In the genomic region with DNA sequence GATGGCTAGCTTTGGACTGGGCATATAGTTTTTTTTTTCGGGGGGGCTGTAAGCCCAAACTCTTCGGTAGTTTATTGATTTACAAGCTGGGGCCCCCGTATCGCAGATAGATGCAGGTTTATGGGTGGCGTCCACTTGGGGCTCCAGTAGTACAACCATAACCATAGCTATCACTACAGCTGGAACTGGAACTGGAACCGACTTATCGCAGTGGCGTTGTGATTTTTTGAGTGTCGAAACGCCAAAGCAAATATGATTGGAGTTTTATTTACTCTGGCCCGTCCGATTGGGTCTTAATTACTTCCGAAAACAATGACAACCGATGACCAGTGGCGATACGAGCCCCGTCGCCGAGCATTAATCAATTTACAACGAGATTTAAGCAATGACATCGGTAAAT, we compare ENCODE assay signal across 1 fruit fly cellular context.
TF ChIP-seq lines count a peak whose summit lies in the region.

No protein-coding gene starts in this region.

TF ChIP-seq in whole organism, embryonic, 481 proteins besides CTCF, POLR2A, EP300 and RAD21 (continued from another document):
- TF ChIP-seq her (GFP tag; optimal IDR thresholded peaks at IDR 0.05; lab: Kevin White, UChicago), result no peak
- TF ChIP-seq CG8478 (optimal IDR thresholded peaks at IDR 0.05; lab: Kevin White, UChicago), result no peak
- TF ChIP-seq eyg (GFP tag; optimal IDR thresholded peaks at IDR 0.05; lab: Kevin White, UChicago), result no peak
- no peak for TF ChIP-seq CG13287 (GFP tag; IDR thresholded peaks at IDR 0.05; lab: Robert Waterston, UW; ENCODE audit: partially characterized antibody)
- TF ChIP-seq CG10431 (GFP tag; optimal IDR thresholded peaks at IDR 0.05; lab: Kevin White, UChicago), result peak; percentile 42
- TF ChIP-seq chif (GFP tag; optimal IDR thresholded peaks at IDR 0.05; lab: Kevin White, UChicago), result peak in 1 of 2 experiments; percentile 11
- no peak for TF ChIP-seq phol (tag; optimal IDR thresholded peaks at IDR 0.05; lab: Kevin White, UChicago)
- TF ChIP-seq CG6854 (GFP tag; optimal IDR thresholded peaks at IDR 0.05; lab: Kevin White, UChicago), result peak; percentile 7
- TF ChIP-seq NC2β (GFP tag; optimal IDR thresholded peaks at IDR 0.05; lab: Kevin White, UChicago), result no peak
- peak; percentile 48 for TF ChIP-seq onecut (GFP tag; IDR thresholded peaks at IDR 0.05; lab: Robert Waterston, UW)
- TF ChIP-seq eve (GFP tag; optimal IDR thresholded peaks at IDR 0.05; lab: Kevin White, UChicago), result no peak
- TF ChIP-seq Deaf1 (tag; optimal IDR thresholded peaks at IDR 0.05; lab: Kevin White, UChicago), result peak; percentile 31
- no peak for TF ChIP-seq CG34376 (GFP tag; optimal IDR thresholded peaks at IDR 0.05; lab: Kevin White, UChicago)
- no peak for TF ChIP-seq CG13123 (GFP tag; optimal IDR thresholded peaks at IDR 0.05; lab: Kevin White, UChicago)
- TF ChIP-seq BtbVII (GFP tag; optimal IDR thresholded peaks at IDR 0.05; lab: Kevin White, UChicago), result peak; percentile 18
- TF ChIP-seq tio (GFP tag; optimal IDR thresholded peaks at IDR 0.05; lab: Kevin White, UChicago), result no peak
- no peak for TF ChIP-seq Hmx (GFP tag; optimal IDR thresholded peaks at IDR 0.05; lab: Kevin White, UChicago)
- TF ChIP-seq stwl (tag; optimal IDR thresholded peaks at IDR 0.05; lab: Kevin White, UChicago), result no peak
- no peak for TF ChIP-seq danr (GFP tag; IDR thresholded peaks at IDR 0.05; lab: Robert Waterston, UW)
- no peak for TF ChIP-seq gfzf (GFP tag; optimal IDR thresholded peaks at IDR 0.05; lab: Kevin White, UChicago)
- TF ChIP-seq tx (GFP tag; optimal IDR thresholded peaks at IDR 0.05; lab: Kevin White, UChicago), result no peak
- peak; percentile 27 for TF ChIP-seq CG1233 (GFP tag; optimal IDR thresholded peaks at IDR 0.05; lab: Kevin White, UChicago)
- TF ChIP-seq chn (GFP tag; optimal IDR thresholded peaks at IDR 0.05; lab: Kevin White, UChicago), result no peak
- TF ChIP-seq nerfin-2 (GFP tag; IDR thresholded peaks at IDR 0.05; lab: Robert Waterston, UW; ENCODE audit: partially characterized antibody), result no peak
- no peak for TF ChIP-seq CG3726 (GFP tag; IDR thresholded peaks at IDR 0.05; lab: Robert Waterston, UW)
- TF ChIP-seq CG7786 (GFP tag; optimal IDR thresholded peaks at IDR 0.05; lab: Kevin White, UChicago), result no peak
- TF ChIP-seq Dip3 (GFP tag; optimal IDR thresholded peaks at IDR 0.05; lab: Kevin White, UChicago), result no peak
- TF ChIP-seq br (optimal IDR thresholded peaks at IDR 0.05; lab: Kevin White, UChicago), result no peak
- no peak for TF ChIP-seq crp (GFP tag; optimal IDR thresholded peaks at IDR 0.05; lab: Kevin White, UChicago)
- 0 out of 2 replicates have a peak, but pooled peaks have one; percentile 49 for TF ChIP-seq aop (GFP tag; IDR thresholded peaks at IDR 0.05; lab: Robert Waterston, UW)
- no peak for TF ChIP-seq cg (GFP tag; optimal IDR thresholded peaks at IDR 0.05; lab: Kevin White, UChicago)
- TF ChIP-seq CG6254 (GFP tag; optimal IDR thresholded peaks at IDR 0.05; lab: Kevin White, UChicago), result peak; percentile 68
- no peak for TF ChIP-seq CG12155 (GFP tag; optimal IDR thresholded peaks at IDR 0.05; lab: Kevin White, UChicago)
- no peak for TF ChIP-seq sima (GFP tag; optimal IDR thresholded peaks at IDR 0.05; lab: Kevin White, UChicago)
- no peak for TF ChIP-seq nmo (GFP tag; optimal IDR thresholded peaks at IDR 0.05; lab: Kevin White, UChicago)
- no peak for TF ChIP-seq Optix (GFP tag; IDR thresholded peaks at IDR 0.05; lab: Robert Waterston, UW)
- no peak for TF ChIP-seq psq (GFP tag; optimal IDR thresholded peaks at IDR 0.05; lab: Kevin White, UChicago)
- TF ChIP-seq E2f2 (GFP tag; IDR thresholded peaks at IDR 0.05; lab: Robert Waterston, UW), result no peak
- TF ChIP-seq seq (GFP tag; IDR thresholded peaks at IDR 0.05; lab: Robert Waterston, UW), result peak; percentile 17; the same call in 1 of the 2 replicates
- peak; percentile 51 for TF ChIP-seq CG18619 (GFP tag; optimal IDR thresholded peaks at IDR 0.05; lab: Kevin White, UChicago)
- peak; percentile 20; the same call in 1 of the 2 replicates for TF ChIP-seq CG14441 (GFP tag; IDR thresholded peaks at IDR 0.05; lab: Robert Waterston, UW)
- TF ChIP-seq kay (GFP tag; optimal IDR thresholded peaks at IDR 0.05; lab: Kevin White, UChicago), result no peak
- TF ChIP-seq Atf3 (GFP tag; optimal IDR thresholded peaks at IDR 0.05; lab: Kevin White, UChicago), result no peak
- no peak for TF ChIP-seq ac (GFP tag; optimal IDR thresholded peaks at IDR 0.05; lab: Kevin White, UChicago)
- TF ChIP-seq wdn (GFP tag; IDR thresholded peaks at IDR 0.05; lab: Robert Waterston, UW), result 0 out of 2 replicates have a peak, but pooled peaks have one; percentile 13
- TF ChIP-seq cwo (GFP tag; optimal IDR thresholded peaks at IDR 0.05; lab: Kevin White, UChicago), result peak; percentile 17
- no peak for TF ChIP-seq CG15479 (GFP tag; optimal IDR thresholded peaks at IDR 0.05; lab: Kevin White, UChicago)
- no peak for TF ChIP-seq Nf-YA (GFP tag; IDR thresholded peaks at IDR 0.05; lab: Robert Waterston, UW)
- no peak for TF ChIP-seq sna (GFP tag; IDR thresholded peaks at IDR 0.05; lab: Robert Waterston, UW; ENCODE audit: partially characterized antibody)
- no peak for TF ChIP-seq vnd (GFP tag; IDR thresholded peaks at IDR 0.05; lab: Robert Waterston, UW; ENCODE audit: partially characterized antibody)
- peak; percentile 16 for TF ChIP-seq CG15269 (tag; optimal IDR thresholded peaks at IDR 0.05; lab: Kevin White, UChicago)
- no peak for TF ChIP-seq CG4424 (GFP tag; optimal IDR thresholded peaks at IDR 0.05; lab: Kevin White, UChicago)
- TF ChIP-seq CG2116 (GFP tag; optimal IDR thresholded peaks at IDR 0.05; lab: Kevin White, UChicago), result no peak
- peak; percentile 46; the same call in 1 of the 2 replicates for TF ChIP-seq vvl (GFP tag; IDR thresholded peaks at IDR 0.05; lab: Robert Waterston, UW)
- TF ChIP-seq Atf6 (GFP tag; IDR thresholded peaks at IDR 0.05; lab: Robert Waterston, UW), result 0 out of 2 replicates have a peak, but pooled peaks have one; percentile 31
- no peak for TF ChIP-seq cad (GFP tag; optimal IDR thresholded peaks at IDR 0.05; lab: Kevin White, UChicago)
- no peak for TF ChIP-seq insv (GFP tag; optimal IDR thresholded peaks at IDR 0.05; lab: Kevin White, UChicago)
- no peak for TF ChIP-seq Fer2 (tag; optimal IDR thresholded peaks at IDR 0.05; lab: Kevin White, UChicago)
- TF ChIP-seq hbn (GFP tag; IDR thresholded peaks at IDR 0.05; lab: Robert Waterston, UW; ENCODE audit: partially characterized antibody), result no peak
- TF ChIP-seq MESR4 (GFP tag; optimal IDR thresholded peaks at IDR 0.05; lab: Kevin White, UChicago), result no peak
- no peak for TF ChIP-seq knrl (GFP tag; IDR thresholded peaks at IDR 0.05; lab: Robert Waterston, UW; ENCODE audit: partially characterized antibody)
- TF ChIP-seq Stat92E (GFP tag; optimal IDR thresholded peaks at IDR 0.05; lab: Kevin White, UChicago), result no peak
- TF ChIP-seq CG15073 (GFP tag; optimal IDR thresholded peaks at IDR 0.05; lab: Kevin White, UChicago), result no peak
- no peak for TF ChIP-seq ftz-f1 (GFP tag; optimal IDR thresholded peaks at IDR 0.05; lab: Kevin White, UChicago)
- TF ChIP-seq CG1832 (GFP tag; optimal IDR thresholded peaks at IDR 0.05; lab: Kevin White, UChicago), result no peak
